Worm (Caenorhabditis elegans): ENCODE results near the gene metl-18.

metl-18 gene

ce11 chrIII:3425438-3425837 is at the start of gene metl-18:
TSS of gene metl-18 (plus strand) at chrIII:3425738.
- TF ChIP-seq W03F9.2 (tag; optimal IDR thresholded peaks at IDR 0.05) (no peak), dao-5 (tag; optimal IDR thresholded peaks at IDR 0.05) (no peak), him-1 (tag; optimal IDR thresholded peaks at IDR 0.05) (no peak)

- TF ChIP-seq W03F9.2 (tag; optimal IDR thresholded peaks at IDR 0.05) (no peak), him-1 (tag; optimal IDR thresholded peaks at IDR 0.05) (no peak), dao-5 (tag; optimal IDR thresholded peaks at IDR 0.05) (no peak)
These were observed 48.4 kb upstream of the metl-18 start for ce11 chrIII:3377134-3377533.

- TF ChIP-seq him-1 (tag; optimal IDR thresholded peaks at IDR 0.05): no peak
- TF ChIP-seq dao-5 (tag; optimal IDR thresholded peaks at IDR 0.05): no peak
- TF ChIP-seq W03F9.2 (tag; optimal IDR thresholded peaks at IDR 0.05): no peak
These were observed 47.8 kb upstream of the metl-18 start for ce11 chrIII:3377700-3378099.

ce11 chrIII:3381866-3382265 is 43.7 kb upstream of the metl-18 start:
- TF ChIP-seq W03F9.2 (tag; optimal IDR thresholded peaks at IDR 0.05) (no peak), dao-5 (tag; optimal IDR thresholded peaks at IDR 0.05) (no peak), him-1 (tag; optimal IDR thresholded peaks at IDR 0.05) (no peak)

- TF ChIP-seq dao-5 (tag; optimal IDR thresholded peaks at IDR 0.05) (no peak), him-1 (tag; optimal IDR thresholded peaks at IDR 0.05) (no peak), W03F9.2 (tag; optimal IDR thresholded peaks at IDR 0.05) (no peak)
These were observed 43.1 kb upstream of the metl-18 start for ce11 chrIII:3382465-3382864.

DNA sequence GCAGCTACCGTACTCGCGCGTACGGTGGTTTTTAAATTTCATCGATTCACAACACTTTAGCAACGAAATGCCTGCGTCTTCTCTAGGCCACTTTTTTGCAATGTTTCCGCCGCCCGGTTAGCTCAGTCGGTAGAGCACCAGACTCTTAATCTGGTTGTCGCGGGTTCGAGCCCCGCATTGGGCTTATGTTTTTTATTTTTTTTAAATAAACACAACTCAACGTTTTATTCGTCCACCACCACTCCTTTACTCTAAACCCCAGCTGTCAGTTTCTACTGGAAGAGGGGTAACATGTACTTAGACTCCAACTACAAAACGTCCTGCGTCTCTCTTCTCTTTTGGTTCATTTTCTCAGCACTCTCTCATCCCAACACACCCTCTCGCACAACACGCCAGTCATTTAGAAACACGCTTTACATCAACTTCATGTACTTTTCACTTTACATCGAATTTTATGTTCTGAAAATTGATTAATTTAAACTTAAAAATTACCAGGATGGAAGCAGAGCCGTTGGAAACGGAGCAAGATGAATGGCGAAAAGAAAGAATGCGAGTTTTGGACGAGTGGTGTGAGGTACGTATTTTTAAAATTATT is 36.0 kb upstream of the metl-18 start, which contains the start of the genes elmd-1 and hecw-1:
TSS of gene elmd-1 (plus strand) at position 494 of the 595 bp plus-strand sequence.
TSS of gene hecw-1 (minus strand) at position 545 of the 595 bp plus-strand sequence.
- TF ChIP-seq dao-5 (tag; optimal IDR thresholded peaks at IDR 0.05) (no peak), W03F9.2 (tag; optimal IDR thresholded peaks at IDR 0.05) (peak; percentile 44), him-1 (tag; optimal IDR thresholded peaks at IDR 0.05) (no peak)

DNA sequence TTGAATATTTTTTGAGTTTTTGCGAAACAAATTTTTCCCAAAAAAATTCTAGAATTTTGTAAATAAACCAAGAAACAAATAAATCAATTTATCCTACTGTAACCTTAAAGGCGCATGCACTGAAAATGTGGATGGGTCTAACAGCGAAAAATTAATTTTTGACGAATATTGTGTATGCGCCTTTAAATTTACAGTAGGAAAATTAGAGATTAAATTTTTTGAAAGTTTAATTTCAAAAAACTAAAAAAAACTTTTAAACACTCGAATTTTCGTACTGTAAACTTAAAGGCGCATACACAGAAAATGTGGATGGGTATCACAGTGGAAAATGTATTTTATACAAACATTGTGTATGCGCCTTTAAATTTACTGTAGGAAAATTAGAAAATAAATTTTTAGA is 35.4 kb upstream of the metl-18 start:
- TF ChIP-seq dao-5 (tag; optimal IDR thresholded peaks at IDR 0.05) (no peak), him-1 (tag; optimal IDR thresholded peaks at IDR 0.05) (no peak), W03F9.2 (tag; optimal IDR thresholded peaks at IDR 0.05) (peak; percentile 54)

DNA sequence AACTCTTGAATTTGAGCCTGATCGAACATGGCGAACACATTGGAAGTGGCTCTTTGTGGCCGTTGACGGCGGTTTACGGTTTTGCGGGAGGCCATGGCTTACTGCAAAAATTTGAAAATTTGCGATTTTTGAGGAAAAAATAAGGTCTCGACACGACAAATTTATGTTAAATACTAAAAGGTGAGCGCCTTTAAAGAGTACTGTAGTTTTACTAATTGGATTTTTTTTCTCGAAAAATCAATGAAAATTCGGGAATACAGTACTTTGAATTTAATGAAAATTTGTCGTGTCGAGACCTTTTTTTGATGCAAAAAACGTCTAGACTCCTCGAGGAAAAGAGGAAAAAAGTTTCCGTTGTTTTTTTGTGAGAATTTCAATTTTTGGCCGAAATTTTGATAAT is 31.9 kb upstream of the metl-18 start, which contains the start of gene mlc-4:
TSS of gene mlc-4 (minus strand) at position 101 of the 400 bp plus-strand sequence.
- TF ChIP-seq W03F9.2 (tag; optimal IDR thresholded peaks at IDR 0.05): no peak
- no peak for TF ChIP-seq him-1 (tag; optimal IDR thresholded peaks at IDR 0.05)

- TF ChIP-seq W03F9.2 (tag; optimal IDR thresholded peaks at IDR 0.05) (no peak), dao-5 (tag; optimal IDR thresholded peaks at IDR 0.05) (no peak), him-1 (tag; optimal IDR thresholded peaks at IDR 0.05) (no peak)
These were observed 30.4 kb upstream of the metl-18 start for ce11 chrIII:3395112-3395511.

DNA sequence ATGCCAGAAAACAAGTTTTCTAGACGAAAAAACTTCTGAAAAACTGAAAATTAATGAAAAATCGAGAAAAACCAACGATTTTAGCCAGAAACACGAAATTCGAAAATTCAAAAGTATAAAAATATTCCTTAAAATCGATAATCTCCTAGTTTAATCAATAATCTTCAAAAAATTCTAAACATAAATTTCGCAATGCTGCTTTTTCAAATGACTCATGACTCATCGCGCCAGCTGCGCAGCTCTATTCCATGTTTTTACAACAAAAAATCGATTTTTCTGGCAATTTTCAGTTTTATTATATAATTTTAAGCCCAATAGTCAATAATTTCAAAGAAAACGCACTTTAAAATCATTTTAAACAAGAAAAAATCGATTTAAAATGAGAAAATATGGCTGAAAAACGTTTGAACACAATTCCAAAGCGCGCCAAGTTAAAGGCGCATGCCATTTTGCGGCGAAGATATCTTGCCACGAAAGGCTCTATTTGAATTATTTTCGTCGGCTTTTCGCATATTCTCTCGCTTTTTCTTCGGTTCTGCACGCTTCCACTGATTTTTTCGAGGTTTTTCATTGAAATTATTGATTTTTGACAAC is 29.6 kb upstream of the metl-18 start, which contains the start of gene cri-3:
TSS of gene cri-3 (plus strand) at position 482 of the 594 bp plus-strand sequence.
- TF ChIP-seq dao-5 (tag; optimal IDR thresholded peaks at IDR 0.05): no peak
- TF ChIP-seq him-1 (tag; optimal IDR thresholded peaks at IDR 0.05): no peak
- no peak for TF ChIP-seq W03F9.2 (tag; optimal IDR thresholded peaks at IDR 0.05)

DNA sequence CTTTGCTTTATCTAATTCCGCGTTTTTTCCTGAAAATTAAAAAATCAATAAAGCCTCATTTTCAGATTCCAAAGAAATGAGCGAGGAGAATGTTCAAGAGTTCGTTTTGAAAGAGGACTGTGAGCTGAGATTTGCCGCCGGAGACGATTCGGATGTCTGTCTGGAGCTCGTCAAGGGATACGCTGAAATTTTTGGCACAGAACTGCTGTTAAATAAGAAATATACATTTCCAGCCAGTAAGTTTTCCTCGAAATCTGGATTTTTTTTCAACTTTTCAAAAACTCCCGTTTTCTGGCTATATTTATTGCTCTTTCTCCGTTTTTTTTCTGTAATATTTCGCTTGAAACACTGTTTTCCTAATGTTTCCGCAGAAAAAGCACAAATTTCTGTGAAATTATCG is 27.9 kb upstream of the metl-18 start, which contains the start of gene clpf-1:
TSS of gene clpf-1 (plus strand) at position 66 of the 400 bp plus-strand sequence.
- TF ChIP-seq dao-5 (tag; optimal IDR thresholded peaks at IDR 0.05) (no peak), W03F9.2 (tag; optimal IDR thresholded peaks at IDR 0.05) (no peak), him-1 (tag; optimal IDR thresholded peaks at IDR 0.05) (no peak)

DNA sequence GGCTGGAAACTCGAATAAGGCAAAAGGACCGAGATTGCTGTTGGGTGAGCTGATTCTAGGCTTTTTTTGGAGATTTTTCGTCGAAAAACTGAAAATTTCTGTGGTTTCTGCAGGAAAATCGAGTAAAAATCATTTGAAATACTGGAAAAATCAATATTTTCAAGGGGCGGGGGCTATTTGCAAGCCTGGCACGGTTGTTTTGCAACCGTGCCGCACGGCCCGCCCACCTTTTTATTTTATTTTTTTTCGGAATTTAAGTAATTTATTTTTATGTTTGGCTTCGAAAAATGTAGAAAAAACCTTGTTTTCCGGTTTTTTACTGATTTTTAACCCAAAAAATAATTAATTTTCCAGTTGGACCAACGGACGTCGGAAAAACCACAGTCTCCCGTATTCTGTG is 27.1 kb upstream of the metl-18 start:
- TF ChIP-seq him-1 (tag; optimal IDR thresholded peaks at IDR 0.05) (no peak), W03F9.2 (tag; optimal IDR thresholded peaks at IDR 0.05) (peak; percentile 28)

DNA sequence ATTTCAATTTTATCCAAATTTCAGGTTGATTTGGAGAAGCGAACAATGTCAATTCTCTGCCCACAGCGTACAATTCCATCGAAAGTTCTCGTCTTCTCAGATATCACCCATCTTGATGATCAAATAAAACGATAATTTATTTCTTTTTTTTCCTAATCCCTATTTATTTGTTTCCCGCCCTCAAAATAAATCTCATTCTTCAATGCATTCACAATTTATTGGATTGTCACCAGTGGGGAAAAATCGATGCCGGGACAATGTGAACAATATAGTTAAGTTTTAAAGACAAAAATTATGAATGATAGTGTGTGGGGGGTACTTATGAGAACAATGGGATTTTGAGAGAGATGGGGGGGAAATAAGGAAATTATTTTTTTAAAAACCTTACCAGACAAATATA is 25.1 kb upstream of the metl-18 start:
- TF ChIP-seq W03F9.2 (tag; optimal IDR thresholded peaks at IDR 0.05): no peak
- no peak for TF ChIP-seq dao-5 (tag; optimal IDR thresholded peaks at IDR 0.05)
- TF ChIP-seq him-1 (tag; optimal IDR thresholded peaks at IDR 0.05): no peak

- TF ChIP-seq dao-5 (tag; optimal IDR thresholded peaks at IDR 0.05) (no peak), W03F9.2 (tag; optimal IDR thresholded peaks at IDR 0.05) (peak; percentile 52), him-1 (tag; optimal IDR thresholded peaks at IDR 0.05) (no peak)
These were observed 21.1 kb upstream of the metl-18 start, which contains the start of the genes npp-9 and F59A2.5 for ce11 chrIII:3404354-3404913. TSS of gene npp-9 (minus strand) at chrIII:3404479. TSS of gene F59A2.5 (plus strand) at chrIII:3404863.
